Comparison of ENCODE assay signal across 1 worm cellular context in genomic region chrX:5279170-5279635, ce11.
TF ChIP-seq lines count a peak whose summit lies in the region.

Gene Y34B4A.2, plus strand, starts transcription at chrX:5279497.

TF ChIP-seq in whole organism, L4 larva, 104 proteins besides CTCF, POLR2A, EP300 and RAD21 (continued from another document):
- peak; percentile 2 for TF ChIP-seq duxl-1 (tag; optimal IDR thresholded peaks at IDR 0.05; lab: Kevin White, UChicago; ENCODE audit: poor library complexity)
- no peak for TF ChIP-seq mdt-29 (GFP tag; IDR thresholded peaks at IDR 0.05; lab: Robert Waterston, UW)
- TF ChIP-seq F26F4.8 (GFP tag; conservative IDR thresholded peaks at IDR 0.05; lab: Robert Waterston, UW) = no peak
- TF ChIP-seq lir-3 (tag; optimal IDR thresholded peaks at IDR 0.05; lab: Kevin White, UChicago) = no peak
- TF ChIP-seq F49E8.2 (tag; optimal IDR thresholded peaks at IDR 0.05; lab: Kevin White, UChicago; ENCODE audit: borderline replicate concordance) = no peak
- TF ChIP-seq zfp-3 (GFP tag; conservative IDR thresholded peaks at IDR 0.05; lab: Robert Waterston, UW) = no peak
- 0 out of 2 replicates have a peak, but pooled peaks have one; percentile 20 for TF ChIP-seq ctbp-1 (GFP tag; IDR thresholded peaks at IDR 0.05; lab: Robert Waterston, UW)
- no peak for TF ChIP-seq cey-2 (tag; optimal IDR thresholded peaks at IDR 0.05; lab: Kevin White, UChicago; ENCODE audit: borderline replicate concordance, insufficient read depth)
- no peak for TF ChIP-seq ceh-44 (GFP tag; IDR thresholded peaks at IDR 0.05; lab: Robert Waterston, UW)
- no peak for TF ChIP-seq zfp-2 (tag; optimal IDR thresholded peaks at IDR 0.05; lab: Kevin White, UChicago)
- TF ChIP-seq hlh-30 (tag; optimal IDR thresholded peaks at IDR 0.05; lab: Kevin White, UChicago; ENCODE audit: insufficient read depth) = peak; percentile 71
- peak; percentile 60 for TF ChIP-seq dmd-6 (GFP tag; IDR thresholded peaks at IDR 0.05; lab: Robert Waterston, UW)
- TF ChIP-seq daf-16 (GFP tag; optimal IDR thresholded peaks at IDR 0.05; lab: Kevin White, UChicago) = no peak
- TF ChIP-seq daf-16 (tag; optimal IDR thresholded peaks at IDR 0.05; lab: Kevin White, UChicago) = peak; percentile 86
- TF ChIP-seq Y5F2A.4 (GFP tag; optimal IDR thresholded peaks at IDR 0.05; lab: Kevin White, UChicago) = no peak
- TF ChIP-seq aha-1 (tag; lab: Kevin White, UChicago) = peak; percentile 27
- no peak for TF ChIP-seq gei-8 (GFP tag; optimal IDR thresholded peaks at IDR 0.05; lab: Kevin White, UChicago)
- TF ChIP-seq ZK546.5 (tag; optimal IDR thresholded peaks at IDR 0.05; lab: Kevin White, UChicago) = no peak
- TF ChIP-seq F10B5.3 (tag; optimal IDR thresholded peaks at IDR 0.05; lab: Kevin White, UChicago) = no peak
- TF ChIP-seq nhr-11 (tag; optimal IDR thresholded peaks at IDR 0.05; lab: Kevin White, UChicago) = no peak
- no peak for TF ChIP-seq dmd-8 (GFP tag; IDR thresholded peaks at IDR 0.05; lab: Robert Waterston, UW)
- TF ChIP-seq egl-27 (tag; optimal IDR thresholded peaks at IDR 0.05; lab: Kevin White, UChicago) = no peak
- no peak for TF ChIP-seq F37D6.2 (tag; optimal IDR thresholded peaks at IDR 0.05; lab: Kevin White, UChicago)
- no peak for TF ChIP-seq jun-1 (tag; optimal IDR thresholded peaks at IDR 0.05; lab: Kevin White, UChicago)
- TF ChIP-seq daf-8 (GFP tag; IDR thresholded peaks at IDR 0.05; lab: Robert Waterston, UW) = no peak
- no peak for TF ChIP-seq egl-43 (GFP tag; IDR thresholded peaks at IDR 0.05; lab: Robert Waterston, UW)
- TF ChIP-seq zip-11 (GFP tag; IDR thresholded peaks at IDR 0.05; lab: Robert Waterston, UW) = no peak
- peak; percentile 36 for TF ChIP-seq R02D3.7 (tag; optimal IDR thresholded peaks at IDR 0.05; lab: Kevin White, UChicago)
- TF ChIP-seq ceh-20 (GFP tag; IDR thresholded peaks at IDR 0.05; lab: Robert Waterston, UW) = no peak
- TF ChIP-seq madf-5 (GFP tag; IDR thresholded peaks at IDR 0.05; lab: Robert Waterston, UW) = no peak
- peak; percentile 81 for TF ChIP-seq dve-1 (tag; optimal IDR thresholded peaks at IDR 0.05; lab: Kevin White, UChicago; ENCODE audit: insufficient read depth)
- no peak for TF ChIP-seq dmd-9 (GFP tag; IDR thresholded peaks at IDR 0.05; lab: Robert Waterston, UW)
- TF ChIP-seq mxl-3 (GFP tag; optimal IDR thresholded peaks at IDR 0.05; lab: Kevin White, UChicago) = no peak
- TF ChIP-seq ceh-82 (tag; optimal IDR thresholded peaks at IDR 0.05; lab: Kevin White, UChicago) = no peak
- peak in 1 of 2 experiments; percentile 96 for TF ChIP-seq unc-62 (GFP tag; optimal IDR thresholded peaks at IDR 0.05 in 1 of 2; lab: Kevin White, UChicago)
- no peak for TF ChIP-seq unc-62 (tag; optimal IDR thresholded peaks at IDR 0.05; lab: Kevin White, UChicago)
- TF ChIP-seq hmg-1.1 (GFP tag; IDR thresholded peaks at IDR 0.05; lab: Robert Waterston, UW) = no peak
- peak; percentile 11 for TF ChIP-seq nhr-6 (tag; optimal IDR thresholded peaks at IDR 0.05; lab: Kevin White, UChicago)
- no peak for TF ChIP-seq pha-4 (GFP tag; IDR thresholded peaks at IDR 0.05; lab: Robert Waterston, UW)
- no peak for TF ChIP-seq pha-4 (tag; optimal IDR thresholded peaks at IDR 0.05; lab: Kevin White, UChicago)
- TF ChIP-seq unc-39 (tag; optimal IDR thresholded peaks at IDR 0.05; lab: Kevin White, UChicago) = no peak
- no peak for TF ChIP-seq nhr-41 (GFP tag; IDR thresholded peaks at IDR 0.05; lab: Robert Waterston, UW)
- no peak for TF ChIP-seq nhr-111 (GFP tag; optimal IDR thresholded peaks at IDR 0.05; lab: Kevin White, UChicago)
- no peak for TF ChIP-seq spr-1 (tag; optimal IDR thresholded peaks at IDR 0.05; lab: Kevin White, UChicago)
- TF ChIP-seq lin-1 (GFP tag; IDR thresholded peaks at IDR 0.05; lab: Robert Waterston, UW) = no peak
- peak; percentile 96 for TF ChIP-seq nhr-28 (tag; optimal IDR thresholded peaks at IDR 0.05; lab: Kevin White, UChicago)
- TF ChIP-seq nhr-48 (tag; optimal IDR thresholded peaks at IDR 0.05; lab: Kevin White, UChicago) = peak; percentile 1
- TF ChIP-seq F44E2.7 (GFP tag; IDR thresholded peaks at IDR 0.05; lab: Robert Waterston, UW) = no peak
- TF ChIP-seq hif-1 (tag; optimal IDR thresholded peaks at IDR 0.05; lab: Kevin White, UChicago) = no peak
- no peak for TF ChIP-seq tra-1 (GFP tag; IDR thresholded peaks at IDR 0.05; lab: Robert Waterston, UW)
- no peak for TF ChIP-seq fkh-10 (GFP tag; optimal IDR thresholded peaks at IDR 0.05; lab: Kevin White, UChicago)
- TF ChIP-seq ama-1 (optimal IDR thresholded peaks at IDR 0.05; lab: Kevin White, UChicago) = no peak
- no peak for TF ChIP-seq nhr-42 (GFP tag; IDR thresholded peaks at IDR 0.05; lab: Robert Waterston, UW)
- 0 out of 2 replicates have a peak, but pooled peaks have one; percentile 32 for TF ChIP-seq T26A8.4 (GFP tag; IDR thresholded peaks at IDR 0.05; lab: Robert Waterston, UW)
- no peak for TF ChIP-seq D1046.2 (GFP tag; IDR thresholded peaks at IDR 0.05; lab: Robert Waterston, UW)
- TF ChIP-seq ceh-62 (tag; optimal IDR thresholded peaks at IDR 0.05; lab: Kevin White, UChicago) = no peak
- TF ChIP-seq mdl-1 (tag; optimal IDR thresholded peaks at IDR 0.05; lab: Kevin White, UChicago) = no peak
- TF ChIP-seq zip-2 (tag; optimal IDR thresholded peaks at IDR 0.05; lab: Kevin White, UChicago) = no peak
- no peak for TF ChIP-seq skn-1 (tag; optimal IDR thresholded peaks at IDR 0.05; lab: Kevin White, UChicago)
- TF ChIP-seq nhr-10 (tag; optimal IDR thresholded peaks at IDR 0.05; lab: Kevin White, UChicago) = no peak
- TF ChIP-seq hlh-11 (tag; optimal IDR thresholded peaks at IDR 0.05; lab: Kevin White, UChicago) = peak; percentile 76
- no peak for TF ChIP-seq unc-130 (GFP tag; optimal IDR thresholded peaks at IDR 0.05; lab: Kevin White, UChicago)
- no peak for TF ChIP-seq ZK337.2 (GFP tag; IDR thresholded peaks at IDR 0.05; lab: Robert Waterston, UW)
- peak; percentile 51 for TF ChIP-seq mep-1 (tag; optimal IDR thresholded peaks at IDR 0.05; lab: Kevin White, UChicago)
- peak; percentile 96 for TF ChIP-seq T20F7.1 (GFP tag; optimal IDR thresholded peaks at IDR 0.05; lab: Kevin White, UChicago)
- no peak for TF ChIP-seq nhr-76 (tag; optimal IDR thresholded peaks at IDR 0.05; lab: Kevin White, UChicago)
- no peak for TF ChIP-seq lin-38 (GFP tag; IDR thresholded peaks at IDR 0.05; lab: Robert Waterston, UW)
- TF ChIP-seq lin-29 (GFP tag; IDR thresholded peaks at IDR 0.05; lab: Robert Waterston, UW) = no peak
- TF ChIP-seq lsy-2 (tag; optimal IDR thresholded peaks at IDR 0.05; lab: Kevin White, UChicago) = no peak
- TF ChIP-seq snpc-4 (tag; optimal IDR thresholded peaks at IDR 0.05; lab: Kevin White, UChicago) = no peak
- no peak for TF ChIP-seq Y105C5A.15 (GFP tag; IDR thresholded peaks at IDR 0.05; lab: Robert Waterston, UW)
- peak; percentile 53 for TF ChIP-seq mes-2 (tag; optimal IDR thresholded peaks at IDR 0.05; lab: Kevin White, UChicago; ENCODE audit: poor library complexity, severe bottlenecking)
- TF ChIP-seq php-3 (GFP tag; IDR thresholded peaks at IDR 0.05; lab: Robert Waterston, UW) = peak; percentile 53; the same call in 1 of the 2 replicates
- TF ChIP-seq set-16 (GFP tag; IDR thresholded peaks at IDR 0.05; lab: Robert Waterston, UW) = no peak
- no peak for TF ChIP-seq aly-2 (tag; optimal IDR thresholded peaks at IDR 0.05; lab: Kevin White, UChicago)
- TF ChIP-seq fos-1 (tag; optimal IDR thresholded peaks at IDR 0.05; lab: Kevin White, UChicago) = no peak
- TF ChIP-seq attf-4 (tag; optimal IDR thresholded peaks at IDR 0.05; lab: Kevin White, UChicago) = no peak
- no peak for TF ChIP-seq lin-15B (tag; optimal IDR thresholded peaks at IDR 0.05; lab: Kevin White, UChicago)
- TF ChIP-seq arid-1 (GFP tag; conservative IDR thresholded peaks at IDR 0.05; lab: Robert Waterston, UW) = no peak
- no peak for TF ChIP-seq lim-7 (GFP tag; IDR thresholded peaks at IDR 0.05; lab: Robert Waterston, UW)
- no peak for TF ChIP-seq ces-1 (GFP tag; optimal IDR thresholded peaks at IDR 0.05; lab: Kevin White, UChicago)
- peak; percentile 15 for TF ChIP-seq pqm-1 (tag; optimal IDR thresholded peaks at IDR 0.05; lab: Kevin White, UChicago)
TF ChIP-seq in whole organism, L4 larva: peak in this region for 22.
